Fruit fly (Drosophila melanogaster) whole organism, prepupa: ENCODE results near the gene CG3123.

Experiments used
- Blimp-1 ChIP-seq: fragments of 200-800 bp; sonication (Bioruptor generic); optimal IDR thresholded peaks from 3 replicates; lab custom pipeline; 2017; ENCODE audit warnings: missing biosample characterization, missing genetic modification characterization, mild to moderate bottlenecking, moderate library complexity, missing genetic modification reagents
- CG10631 ChIP-seq: fragments of 200-800 bp; sonication (Bioruptor generic); optimal IDR thresholded peaks from 2 replicates; lab custom pipeline; 2016; ENCODE audit warnings: missing biosample characterization, missing genetic modification characterization
- CG11294 ChIP-seq: fragments of 200-800 bp; sonication (Bioruptor generic); IDR thresholded peaks from 2 replicates; pipeline ENCODE4 v1.3.6; 2022; ENCODE audit warnings: missing biosample characterization, missing genetic modification characterization
- CG11902 ChIP-seq: fragments of 200-800 bp; sonication (Bioruptor generic); optimal IDR thresholded peaks from 3 replicates; lab custom pipeline; 2016; ENCODE audit warnings: missing biosample characterization, missing genetic modification characterization
- CG1621 ChIP-seq: fragments of 200-800 bp; sonication (Bioruptor generic); optimal IDR thresholded peaks from 3 replicates; lab custom pipeline; 2018; ENCODE audit warnings: missing biosample characterization, mild to moderate bottlenecking, missing genetic modification characterization
- CG16779 ChIP-seq: fragments of 200-800 bp; sonication (Bioruptor generic); optimal IDR thresholded peaks from 3 replicates; lab custom pipeline; 2017; ENCODE audit warnings: missing biosample characterization, mild to moderate bottlenecking, missing genetic modification characterization
- CG3032 ChIP-seq: fragments of 200-800 bp; optimal IDR thresholded peaks from 2 replicates; lab custom pipeline; 2019; ENCODE audit warnings: missing biosample characterization, mild to moderate bottlenecking, missing genetic modification characterization, moderate library complexity
- CG32006 ChIP-seq: fragments of 200-800 bp; sonication (Bioruptor generic); optimal IDR thresholded peaks from 3 replicates; lab custom pipeline; 2017; ENCODE audit warnings: missing biosample characterization, mild to moderate bottlenecking, missing genetic modification characterization
- CG34406 ChIP-seq: fragments of 200-800 bp; sonication (Bioruptor generic); optimal IDR thresholded peaks from 3 replicates; lab custom pipeline; 2016; ENCODE audit warnings: missing biosample characterization, missing genetic modification characterization
- CG4318 ChIP-seq: fragments of 200-800 bp; sonication (Bioruptor generic); optimal IDR thresholded peaks from 3 replicates; lab custom pipeline; 2017; ENCODE audit warnings: missing biosample characterization, mild to moderate bottlenecking, missing genetic modification characterization
- CG6163 ChIP-seq: fragments of 200-800 bp; sonication (Bioruptor generic); IDR thresholded peaks from 3 replicates; pipeline ENCODE4 v1.3.6; 2022; ENCODE audit warnings: missing biosample characterization, missing genetic modification characterization
- CG6792 ChIP-seq: fragments of 200-800 bp; sonication (Bioruptor generic); optimal IDR thresholded peaks from 3 replicates; lab custom pipeline; 2016; ENCODE audit warnings: missing biosample characterization, missing genetic modification characterization
- CG7368 ChIP-seq: fragments of 200-800 bp; sonication (Bioruptor generic); optimal IDR thresholded peaks from 3 replicates; lab custom pipeline; 2016; ENCODE audit warnings: missing biosample characterization, missing genetic modification characterization
- CG8119 ChIP-seq: fragments of 200-800 bp; sonication (Bioruptor generic); IDR thresholded peaks from 3 replicates; pipeline ENCODE4 v1.3.6; 2022; ENCODE audit warnings: missing biosample characterization, missing genetic modification characterization
- CG9139 ChIP-seq: fragments of 200-800 bp; sonication (Bioruptor generic); optimal IDR thresholded peaks from 3 replicates; lab custom pipeline; 2017; ENCODE audit warnings: missing biosample characterization, mild to moderate bottlenecking, missing genetic modification characterization
- Eip75B ChIP-seq: fragments of 200-800 bp; sonication (Bioruptor generic); optimal IDR thresholded peaks from 3 replicates; lab custom pipeline; 2016; ENCODE audit warnings: missing biosample characterization, missing genetic modification characterization
- Eip78C ChIP-seq: fragments of 200-800 bp; sonication (Bioruptor generic); peaks from one replicate; lab custom pipeline; 2016; ENCODE audit warnings: missing biosample characterization, missing genetic modification characterization
- Eip93F ChIP-seq: fragments of 200-800 bp; sonication (Bioruptor generic); optimal IDR thresholded peaks from 2 replicates; lab custom pipeline; 2016; ENCODE audit warnings: missing biosample characterization, mild to moderate bottlenecking, missing genetic modification characterization
- Ets21C ChIP-seq: fragments of 200-800 bp; sonication (Bioruptor generic); optimal IDR thresholded peaks from 3 replicates; lab custom pipeline; 2016; ENCODE audit warnings: missing biosample characterization, missing genetic modification characterization
- Ets96B ChIP-seq: fragments of 200-800 bp; optimal IDR thresholded peaks from 2 replicates; lab custom pipeline; 2019; ENCODE audit warnings: missing biosample characterization, mild to moderate bottlenecking, missing genetic modification characterization, moderate library complexity
- Gug ChIP-seq: fragments of 200-800 bp; sonication (Bioruptor generic); IDR thresholded peaks from 2 replicates; pipeline ENCODE4 v1.3.6; 2022; ENCODE audit warnings: missing biosample characterization, missing genetic modification characterization
- Hr4 ChIP-seq: fragments of 200-800 bp; sonication (Bioruptor generic); optimal IDR thresholded peaks from 3 replicates; lab custom pipeline; 2016; ENCODE audit warnings: missing biosample characterization, missing genetic modification characterization
- Lpt ChIP-seq: fragments of 200-800 bp; sonication (Bioruptor generic); optimal IDR thresholded peaks from 3 replicates; lab custom pipeline; 2016; ENCODE audit warnings: missing biosample characterization, missing genetic modification characterization
- Sox15 ChIP-seq: fragments of 200-800 bp; sonication (Bioruptor generic); optimal IDR thresholded peaks from 3 replicates; lab custom pipeline; 2016; ENCODE audit warnings: missing biosample characterization, missing genetic modification characterization
- achi ChIP-seq: fragments of 200-800 bp; sonication (Bioruptor generic); optimal IDR thresholded peaks from 3 replicates; lab custom pipeline; 2016; ENCODE audit warnings: missing biosample characterization, missing genetic modification characterization
- cyc ChIP-seq: fragments of 200-800 bp; sonication (Bioruptor generic); optimal IDR thresholded peaks from 3 replicates; lab custom pipeline; 2016; ENCODE audit warnings: missing biosample characterization, missing genetic modification characterization
- dac ChIP-seq: fragments of 200-800 bp; sonication (Bioruptor generic); optimal IDR thresholded peaks from 2 replicates; lab custom pipeline; 2017; ENCODE audit warnings: missing biosample characterization, mild to moderate bottlenecking, missing genetic modification characterization
- dsx ChIP-seq: fragments of 200-800 bp; optimal IDR thresholded peaks from 3 replicates; lab custom pipeline; 2019; ENCODE audit warnings: missing biosample characterization, mild to moderate bottlenecking, missing genetic modification characterization, moderate library complexity; ENCODE audit not compliant: poor library complexity, severe bottlenecking
- fd59A ChIP-seq: fragments of 200-800 bp; sonication (Bioruptor generic); optimal IDR thresholded peaks from 2 replicates; lab custom pipeline; 2017; ENCODE audit warnings: missing biosample characterization, mild to moderate bottlenecking, missing genetic modification characterization, missing genetic modification reagents
- fd85E ChIP-seq: fragments of 200-800 bp; sonication (Bioruptor generic); optimal IDR thresholded peaks from 3 replicates; lab custom pipeline; 2016; ENCODE audit warnings: missing biosample characterization, missing genetic modification characterization
- fkh ChIP-seq: fragments of 200-800 bp; sonication (Bioruptor generic); optimal IDR thresholded peaks from 3 replicates; lab custom pipeline; 2017; ENCODE audit warnings: missing biosample characterization, mild to moderate bottlenecking, missing genetic modification characterization, moderate library complexity
- net ChIP-seq: fragments of 200-800 bp; sonication (Bioruptor generic); optimal IDR thresholded peaks from 3 replicates; lab custom pipeline; 2016; ENCODE audit warnings: missing biosample characterization, missing genetic modification characterization
- pdm3 ChIP-seq: fragments of 200-800 bp; sonication (Bioruptor generic); optimal IDR thresholded peaks from 3 replicates; lab custom pipeline; 2016; ENCODE audit warnings: missing biosample characterization, missing genetic modification characterization
- spab ChIP-seq: fragments of 200-800 bp; sonication (Bioruptor generic); optimal IDR thresholded peaks from 2 replicates; lab custom pipeline; 2017; ENCODE audit warnings: missing biosample characterization, mild to moderate bottlenecking, missing genetic modification characterization, missing genetic modification reagents
- ss ChIP-seq, 2 experiments: fragments of 200-800 bp; sonication (Bioruptor generic); optimal IDR thresholded peaks; 2 replicates in 1 of 2; 3 replicates in 1 of 2; lab custom pipeline; 2017 to 2018; ENCODE audit warnings: mild to moderate bottlenecking in 2 of 2, missing biosample characterization in 2 of 2, missing genetic modification characterization in 2 of 2, moderate library complexity in 1 of 2
- svp ChIP-seq: fragments of 200-800 bp; sonication (Bioruptor generic); peaks from one replicate; lab custom pipeline; 2016; ENCODE audit warnings: missing biosample characterization, missing genetic modification characterization
- vri ChIP-seq: fragments of 200-800 bp; sonication (Bioruptor generic); optimal IDR thresholded peaks from 3 replicates; lab custom pipeline; 2016; ENCODE audit warnings: missing biosample characterization, mild to moderate bottlenecking, missing genetic modification characterization

The CG3123 gene

dm6 chr2L:2874542-2875194 lies 49.4 kb upstream of the CG3123 start, which contains the start of gene CG8814 (continued):
- TF ChIP-seq Eip93F: peak; percentile 68
- TF ChIP-seq Blimp-1: peak; percentile 46
- TF ChIP-seq ss (GFP tag; optimal IDR thresholded peaks at IDR 0.05; lab: Kevin White, UChicago): peak; percentile 88
- TF ChIP-seq pdm3: peak; percentile 50
- peak; percentile 92 for TF ChIP-seq CG16779
- peak; percentile 59 for TF ChIP-seq CG3032 (tag; lab: Kevin White, UChicago)
- TF ChIP-seq CG9139 (GFP tag; lab: Kevin White, UChicago): peak; percentile 87
- TF ChIP-seq Hr4 (GFP tag; lab: Kevin White, UChicago): peak; percentile 71
- peak; percentile 57 for TF ChIP-seq cyc (GFP tag; lab: Kevin White, UChicago)
- TF ChIP-seq dac (GFP tag; lab: Kevin White, UChicago): no peak
- peak; percentile 54 for TF ChIP-seq dsx (GFP tag; lab: Kevin White, UChicago)
- TF ChIP-seq achi (GFP tag; lab: Kevin White, UChicago): peak; percentile 53
- peak; percentile 54 for TF ChIP-seq spab (GFP tag; lab: Kevin White, UChicago)
- TF ChIP-seq Ets21C (GFP tag; lab: Kevin White, UChicago): peak; percentile 56
- peak; percentile 40 for TF ChIP-seq CG34406 (GFP tag; lab: Kevin White, UChicago)
- TF ChIP-seq Lpt (GFP tag; lab: Kevin White, UChicago): peak; percentile 53
- peak; percentile 80 for TF ChIP-seq CG10631 (GFP tag; lab: Kevin White, UChicago)

dm6 chr2L:2874185-2874541 lies 48.9 kb upstream of the CG3123 start, which contains the start of gene Ifrd1:
TSS of gene Ifrd1 (minus strand) at chr2L:2874489.
- TF ChIP-seq CG6163 (GFP tag; lab: Robert Waterston, UW) (peak; percentile 29; the same call in 1 of the 3 replicates), CG16779 (no peak), CG4318 (GFP tag; lab: Kevin White, UChicago) (no peak), cyc (GFP tag; lab: Kevin White, UChicago) (no peak), spab (GFP tag; lab: Kevin White, UChicago) (no peak), Sox15 (GFP tag; lab: Kevin White, UChicago) (no peak), CG32006 (GFP tag; lab: Kevin White, UChicago) (no peak), CG7368 (no peak), net (GFP tag; lab: Kevin White, UChicago) (no peak), CG11294 (GFP tag; lab: Robert Waterston, UW) (no peak), CG11902 (GFP tag; lab: Kevin White, UChicago) (no peak), dsx (GFP tag; lab: Kevin White, UChicago) (no peak), Eip75B (GFP tag; lab: Kevin White, UChicago) (no peak), Lpt (GFP tag; lab: Kevin White, UChicago) (no peak), CG1621 (no peak), fd85E (GFP tag; lab: Kevin White, UChicago) (peak; percentile 2), CG6792 (no peak), Ets96B (tag; lab: Kevin White, UChicago) (no peak), vri (GFP tag; lab: Kevin White, UChicago) (peak; percentile 23), Gug (GFP tag; lab: Robert Waterston, UW) (no peak), fkh (GFP tag; lab: Kevin White, UChicago) (no peak), svp (GFP tag; lab: Kevin White, UChicago) (no peak)

dm6 chr2L:2873729-2874127 lies 48.4 kb upstream of the CG3123 start:
- TF ChIP-seq fd59A (GFP tag; lab: Kevin White, UChicago): no peak
- TF ChIP-seq CG9139 (GFP tag; lab: Kevin White, UChicago): no peak
- no peak for TF ChIP-seq CG8119 (GFP tag; lab: Robert Waterston, UW)
- TF ChIP-seq Eip78C (GFP tag; lab: Kevin White, UChicago): peak; percentile 19
- TF ChIP-seq, all 60 proteins: peak for 1
